Worm (Caenorhabditis elegans): ENCODE data around the gene phat-3.

DNA sequence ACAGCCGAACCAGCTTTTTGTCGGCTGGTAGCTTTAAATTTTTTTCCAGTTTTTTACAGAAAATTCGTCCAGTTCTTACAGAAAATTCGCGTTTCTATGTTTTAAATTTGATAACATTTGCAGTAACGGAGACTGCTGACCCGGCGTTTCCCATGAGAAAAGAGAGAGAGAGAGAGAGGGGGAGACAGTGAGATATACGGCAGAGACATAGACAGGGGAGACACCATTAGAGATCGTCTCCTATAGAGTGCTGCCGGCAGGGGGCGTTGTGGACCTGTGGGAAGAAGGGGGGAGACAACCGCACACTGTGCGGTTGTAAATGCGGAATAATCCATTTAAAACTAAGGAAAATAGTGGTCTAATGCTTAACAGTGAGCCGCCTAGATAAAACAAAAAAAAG lies 14.1 kb upstream of the phat-3 start:
- TF ChIP-seq gmeb-1 (tag; optimal IDR thresholded peaks at IDR 0.05) (no peak), Y55F3AM.14 (GFP tag; optimal IDR thresholded peaks at IDR 0.05) (no peak), ZK546.5 (tag; optimal IDR thresholded peaks at IDR 0.05) (no peak), ztf-4 (tag; optimal IDR thresholded peaks at IDR 0.05) (no peak), ama-1 (optimal IDR thresholded peaks at IDR 0.05) (no peak)

All from whole organism, L2 larva.